Fruit fly (Drosophila melanogaster) whole organism, embryonic: ENCODE results near the gene Sec20.

Experiments used
- CG12155 ChIP-seq: fragments of 200-800 bp; sonication (Bioruptor generic); optimal IDR thresholded peaks from 3 replicates; lab custom pipeline; 2016; ENCODE audit warnings: missing biosample characterization, missing genetic modification characterization
- CG12219 ChIP-seq: fragments of 200-800 bp; sonication (Bioruptor generic); optimal IDR thresholded peaks from 3 replicates; lab custom pipeline; 2018; ENCODE audit warnings: missing biosample characterization, mild to moderate bottlenecking, missing genetic modification characterization
- CG12299 ChIP-seq: fragments of 200-800 bp; sonication (Bioruptor generic); optimal IDR thresholded peaks from 2 replicates; lab custom pipeline; 2018; ENCODE audit warnings: missing biosample characterization, mild to moderate bottlenecking, missing genetic modification characterization
- CG13296 ChIP-seq: fragments of 200-800 bp; sonication (Bioruptor generic); optimal IDR thresholded peaks from 3 replicates; lab custom pipeline; 2018; ENCODE audit warnings: missing biosample characterization, mild to moderate bottlenecking, missing genetic modification characterization
- CG15479 ChIP-seq: fragments of 200-800 bp; sonication (Bioruptor generic); optimal IDR thresholded peaks from 3 replicates; lab custom pipeline; 2019; ENCODE audit warnings: missing biosample characterization, mild to moderate bottlenecking, missing genetic modification characterization, moderate library complexity
- CG15601 ChIP-seq: fragments of 200-800 bp; sonication (Bioruptor generic); optimal IDR thresholded peaks from 3 replicates; lab custom pipeline; 2019; ENCODE audit warnings: missing biosample characterization, mild to moderate bottlenecking, missing genetic modification characterization, moderate library complexity
- CG17359 ChIP-seq: fragments of 200-800 bp; sonication (Bioruptor generic); optimal IDR thresholded peaks from 3 replicates; lab custom pipeline; 2018; ENCODE audit warnings: missing biosample characterization, mild to moderate bottlenecking, missing genetic modification characterization, moderate library complexity
- CG18262 ChIP-seq: fragments of 200-800 bp; optimal IDR thresholded peaks from 3 replicates; lab custom pipeline; 2019; ENCODE audit warnings: missing biosample characterization, mild to moderate bottlenecking, missing genetic modification characterization, moderate library complexity
- CG2202 ChIP-seq: fragments of 200-800 bp; sonication (Bioruptor generic); optimal IDR thresholded peaks from 2 replicates; lab custom pipeline; 2018; ENCODE audit warnings: missing biosample characterization, mild to moderate bottlenecking, missing genetic modification characterization
- CG31365 ChIP-seq: fragments of 200-800 bp; sonication (Bioruptor generic); optimal IDR thresholded peaks from 2 replicates; lab custom pipeline; 2018; ENCODE audit warnings: missing biosample characterization, mild to moderate bottlenecking, missing genetic modification characterization
- CG4820 ChIP-seq: fragments of 200-800 bp; sonication (Bioruptor generic); optimal IDR thresholded peaks from 3 replicates; lab custom pipeline; 2016; ENCODE audit warnings: missing biosample characterization, missing genetic modification characterization
- CG8290 ChIP-seq, 3 experiments: fragments of 200-800 bp; sonication (Bioruptor generic); optimal IDR thresholded peaks; 2 replicates each; lab custom pipeline; 2016 to 2019; ENCODE audit warnings: missing biosample characterization in 3 of 3, missing genetic modification characterization in 3 of 3, mild to moderate bottlenecking in 2 of 3, moderate library complexity in 1 of 3
- CG8924 ChIP-seq: fragments of 200-800 bp; optimal IDR thresholded peaks from 3 replicates; lab custom pipeline; 2019; ENCODE audit warnings: missing biosample characterization, mild to moderate bottlenecking, missing genetic modification characterization, moderate library complexity
- Deaf1 ChIP-seq: fragments of 200-800 bp; optimal IDR thresholded peaks from 3 replicates; lab custom pipeline; 2019; ENCODE audit warnings: missing biosample characterization, mild to moderate bottlenecking, missing genetic modification characterization, moderate library complexity
- Dp ChIP-seq: fragments of 200-800 bp; sonication (Bioruptor generic); optimal IDR thresholded peaks from 2 replicates; lab custom pipeline; 2018; ENCODE audit warnings: missing biosample characterization, mild to moderate bottlenecking, missing genetic modification characterization, moderate library complexity
- Fer2 ChIP-seq: fragments of 200-800 bp; sonication (Bioruptor generic); optimal IDR thresholded peaks from 2 replicates; lab custom pipeline; 2018; ENCODE audit warnings: missing biosample characterization, mild to moderate bottlenecking, missing genetic modification characterization, moderate library complexity
- GATAe ChIP-seq: fragments of 200-800 bp; sonication (Bioruptor generic); conservative IDR thresholded peaks from 2 replicates; pipeline ENCODE4 v1.3.6; 2022; ENCODE audit warnings: missing biosample characterization, missing genetic modification characterization
- Oli ChIP-seq: fragments of 200-800 bp; sonication (Bioruptor generic); optimal IDR thresholded peaks from 2 replicates; lab custom pipeline; 2018; ENCODE audit warnings: missing biosample characterization, mild to moderate bottlenecking, missing genetic modification characterization, moderate library complexity
- PHDP ChIP-seq: fragments of 200-800 bp; sonication (Bioruptor generic); optimal IDR thresholded peaks from 3 replicates; lab custom pipeline; 2018; ENCODE audit warnings: missing biosample characterization, mild to moderate bottlenecking, missing genetic modification characterization, moderate library complexity
- Pdp1 ChIP-seq, 2 experiments: fragments of 200-800 bp; sonication (Bioruptor generic); optimal IDR thresholded peaks; 3 replicates each; lab custom pipeline; 2016; ENCODE audit warnings: missing biosample characterization in 2 of 2, missing genetic modification characterization in 2 of 2, mild to moderate bottlenecking in 1 of 2, moderate library complexity in 1 of 2
- Ptx1 ChIP-seq: fragments of 200-800 bp; sonication (Bioruptor generic); IDR thresholded peaks from 2 replicates; pipeline ENCODE4 v1.3.6; 2022; ENCODE audit warnings: missing biosample characterization, missing genetic modification characterization
- Sox102F ChIP-seq: fragments of 200-800 bp; sonication (Bioruptor generic); optimal IDR thresholded peaks from 2 replicates; lab custom pipeline; 2018; ENCODE audit warnings: missing biosample characterization, mild to moderate bottlenecking, missing genetic modification characterization, moderate library complexity
- Sry-δ ChIP-seq: fragments of 200-800 bp; sonication (Bioruptor generic); optimal IDR thresholded peaks from 2 replicates; lab custom pipeline; 2016; ENCODE audit warnings: missing biosample characterization, missing genetic modification characterization
- TFAM ChIP-seq: fragments of 200-800 bp; sonication (Bioruptor generic); optimal IDR thresholded peaks from 2 replicates; lab custom pipeline; 2017; ENCODE audit warnings: missing biosample characterization, missing genetic modification characterization, inconsistent platforms
- aop ChIP-seq: fragments of 200-800 bp; sonication (Bioruptor generic); IDR thresholded peaks from 2 replicates; pipeline ENCODE4 v1.3.6; 2022; ENCODE audit warnings: missing biosample characterization, missing genetic modification characterization
- ase ChIP-seq: fragments of 200-800 bp; sonication (Bioruptor generic); IDR thresholded peaks from 3 replicates; pipeline ENCODE4 v1.3.6; 2022; ENCODE audit warnings: missing biosample characterization, missing genetic modification characterization
- bab2 ChIP-seq: fragments of 200-800 bp; sonication (Bioruptor generic); optimal IDR thresholded peaks from 2 replicates; lab custom pipeline; 2016; ENCODE audit warnings: missing biosample characterization, missing genetic modification characterization
- chinmo ChIP-seq: fragments of 200-800 bp; sonication (Bioruptor generic); IDR thresholded peaks from 4 replicates; pipeline ENCODE4 v1.3.6; 2022; ENCODE audit warnings: missing biosample characterization, missing genetic modification characterization; ENCODE audit not compliant: partially characterized antibody
- corto ChIP-seq: fragments of 200-800 bp; sonication (Bioruptor generic); optimal IDR thresholded peaks from 2 replicates; lab custom pipeline; 2016; ENCODE audit warnings: missing biosample characterization, mild to moderate bottlenecking, missing genetic modification characterization, moderate library complexity
- emc ChIP-seq: fragments of 200-800 bp; sonication (Bioruptor generic); optimal IDR thresholded peaks from 2 replicates; lab custom pipeline; 2016; ENCODE audit warnings: missing biosample characterization, missing genetic modification characterization
- fru ChIP-seq: fragments of >200 bp; optimal IDR thresholded peaks from 2 replicates; lab custom pipeline; 2017
- gsb ChIP-seq: fragments of 200-800 bp; sonication (Bioruptor generic); IDR thresholded peaks from 2 replicates; pipeline ENCODE4 v1.3.6; 2022; ENCODE audit warnings: missing biosample characterization, missing genetic modification characterization
- her ChIP-seq: fragments of 200-800 bp; sonication (Bioruptor generic); optimal IDR thresholded peaks from 2 replicates; lab custom pipeline; 2016; ENCODE audit warnings: missing biosample characterization, missing genetic modification characterization
- kay ChIP-seq: fragments of 200-800 bp; sonication (Bioruptor generic); optimal IDR thresholded peaks from 2 replicates; lab custom pipeline; 2016; ENCODE audit warnings: missing biosample characterization, missing genetic modification characterization
- lab ChIP-seq: fragments of 200-800 bp; sonication (Bioruptor generic); optimal IDR thresholded peaks from 3 replicates; lab custom pipeline; 2017; ENCODE audit warnings: missing biosample characterization, missing genetic modification characterization, mild to moderate bottlenecking, moderate library complexity, missing genetic modification reagents
- mld ChIP-seq: fragments of 200-800 bp; sonication (Bioruptor generic); IDR thresholded peaks from 3 replicates; pipeline ENCODE4 v1.3.6; 2022; ENCODE audit warnings: missing biosample characterization, missing genetic modification characterization; ENCODE audit not compliant: partially characterized antibody
- pros ChIP-seq: fragments of 200-800 bp; sonication (Bioruptor generic); optimal IDR thresholded peaks from 3 replicates; lab custom pipeline; 2019; ENCODE audit warnings: missing biosample characterization, mild to moderate bottlenecking, missing genetic modification characterization, moderate library complexity
- shn ChIP-seq: fragments of 200-800 bp; sonication (Bioruptor generic); optimal IDR thresholded peaks from 3 replicates; lab custom pipeline; 2016; ENCODE audit warnings: missing biosample characterization, missing genetic modification characterization
- sim ChIP-seq: fragments of 200-800 bp; sonication (Bioruptor generic); IDR thresholded peaks from 2 replicates; pipeline ENCODE4 v1.3.6; 2022; ENCODE audit warnings: missing biosample characterization, missing genetic modification characterization
- sima ChIP-seq: fragments of 200-800 bp; sonication (Bioruptor generic); optimal IDR thresholded peaks from 2 replicates; lab custom pipeline; 2016; ENCODE audit warnings: missing biosample characterization, missing genetic modification characterization
- sisA ChIP-seq: fragments of 200-800 bp; sonication (Bioruptor generic); IDR thresholded peaks from 2 replicates; pipeline ENCODE4 v1.3.6; 2022; ENCODE audit warnings: missing biosample characterization, missing genetic modification characterization
- sob ChIP-seq: fragments of 200-800 bp; sonication (Bioruptor generic); IDR thresholded peaks from 2 replicates; pipeline ENCODE4 v1.3.6; 2022; ENCODE audit warnings: missing biosample characterization, missing genetic modification characterization
- sqz ChIP-seq: fragments of 200-800 bp; sonication (Bioruptor generic); optimal IDR thresholded peaks from 3 replicates; lab custom pipeline; 2018; ENCODE audit warnings: missing biosample characterization, mild to moderate bottlenecking, missing genetic modification characterization
- ssp ChIP-seq: fragments of 200-800 bp; sonication (Bioruptor generic); IDR thresholded peaks from 2 replicates; pipeline ENCODE4 v1.3.6; 2022; ENCODE audit warnings: missing biosample characterization, missing genetic modification characterization
- twi ChIP-seq: fragments of 200-800 bp; optimal IDR thresholded peaks from 2 replicates; lab custom pipeline; 2019; ENCODE audit warnings: missing biosample characterization, mild to moderate bottlenecking, missing genetic modification characterization, moderate library complexity
- unpg ChIP-seq: fragments of 200-800 bp; sonication (Bioruptor generic); optimal IDR thresholded peaks from 3 replicates; lab custom pipeline; 2018; ENCODE audit warnings: missing biosample characterization, mild to moderate bottlenecking, missing genetic modification characterization, moderate library complexity
- wek ChIP-seq: fragments of 200-800 bp; sonication (Bioruptor generic); optimal IDR thresholded peaks from 3 replicates; lab custom pipeline; 2018; ENCODE audit warnings: missing biosample characterization, mild to moderate bottlenecking, missing genetic modification characterization, moderate library complexity

Sec20 gene

DNA sequence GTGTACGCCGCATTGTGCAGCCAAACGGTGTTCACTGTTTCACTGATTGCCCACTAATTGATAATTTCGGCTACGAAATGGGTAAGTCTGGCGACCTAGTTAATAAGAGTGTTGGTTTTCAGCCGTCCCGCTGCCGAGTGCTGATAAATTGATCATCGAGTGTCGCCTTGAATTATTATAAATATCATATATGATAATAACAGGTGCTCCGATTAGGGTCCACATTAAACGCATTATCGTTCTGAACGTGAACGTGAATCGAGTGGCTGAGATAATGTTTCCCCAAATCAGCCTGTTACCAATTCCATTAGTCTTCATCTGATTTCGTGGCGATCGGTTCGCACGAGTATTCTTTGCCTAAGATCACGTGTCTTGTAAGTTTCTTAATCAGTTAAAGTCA, 17.0 kb upstream of the Sec20 start (continued):
- TF ChIP-seq CG15479 (GFP tag; lab: Kevin White, UChicago) (no peak), shn (no peak), chinmo (GFP tag; lab: Robert Waterston, UW) (0 out of 4 replicates have a peak, but pooled peaks have one; percentile 17), CG12299 (tag; lab: Kevin White, UChicago) (no peak), her (no peak), Oli (tag; lab: Kevin White, UChicago) (no peak), Sox102F (GFP tag; lab: Kevin White, UChicago) (no peak), CG8924 (tag; lab: Kevin White, UChicago) (no peak), sima (no peak), Pdp1 (GFP tag; optimal IDR thresholded peaks at IDR 0.05; lab: Kevin White, UChicago) (peak in 1 of 2 experiments; percentile 22), CG13296 (GFP tag; lab: Kevin White, UChicago) (no peak), unpg (GFP tag; lab: Kevin White, UChicago) (no peak), mld (no peak), Deaf1 (no peak)

DNA sequence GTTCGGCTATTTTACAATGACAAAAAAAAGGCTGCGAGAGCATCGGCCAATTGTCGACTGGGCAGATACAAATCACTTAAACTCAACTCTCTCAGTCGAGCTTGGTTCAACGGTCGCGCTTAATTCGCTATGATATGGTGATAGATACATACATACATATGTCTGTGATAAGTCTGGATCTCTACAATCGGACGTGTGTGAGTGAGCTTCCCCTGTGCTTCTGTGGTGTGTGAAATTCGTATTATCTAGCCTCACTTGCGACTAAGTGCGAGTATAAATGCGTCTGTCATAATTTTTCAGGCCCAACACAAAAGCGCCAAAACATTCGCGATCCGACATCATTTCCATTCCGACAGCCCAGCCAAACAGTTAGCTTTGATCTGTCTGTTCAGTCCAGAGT, 16.5 kb upstream of the Sec20 start, which contains the start of gene CG1213:
Gene CG1213 (plus strand): TSS at position 301 of the 400 bp plus-strand sequence.
- no peak for TF ChIP-seq ssp (GFP tag; lab: Robert Waterston, UW)
- no peak for TF ChIP-seq TFAM (GFP tag; lab: Kevin White, UChicago)
- no peak for TF ChIP-seq ase (GFP tag; lab: Robert Waterston, UW)
- TF ChIP-seq CG18262 (tag; lab: Kevin White, UChicago): no peak
- TF ChIP-seq Ptx1 (GFP tag; lab: Robert Waterston, UW): no peak
- TF ChIP-seq emc (GFP tag; lab: Kevin White, UChicago): no peak
- TF ChIP-seq PHDP (tag; lab: Kevin White, UChicago): no peak
- no peak for TF ChIP-seq gsb (GFP tag; lab: Robert Waterston, UW)
- TF ChIP-seq pros (GFP tag; lab: Kevin White, UChicago): no peak
- no peak for TF ChIP-seq CG31365 (tag; lab: Kevin White, UChicago)
- TF ChIP-seq CG15601 (tag; lab: Kevin White, UChicago): no peak
- no peak for TF ChIP-seq Fer2 (tag; lab: Kevin White, UChicago)
- TF ChIP-seq, all 482 proteins: peak for 0

DNA sequence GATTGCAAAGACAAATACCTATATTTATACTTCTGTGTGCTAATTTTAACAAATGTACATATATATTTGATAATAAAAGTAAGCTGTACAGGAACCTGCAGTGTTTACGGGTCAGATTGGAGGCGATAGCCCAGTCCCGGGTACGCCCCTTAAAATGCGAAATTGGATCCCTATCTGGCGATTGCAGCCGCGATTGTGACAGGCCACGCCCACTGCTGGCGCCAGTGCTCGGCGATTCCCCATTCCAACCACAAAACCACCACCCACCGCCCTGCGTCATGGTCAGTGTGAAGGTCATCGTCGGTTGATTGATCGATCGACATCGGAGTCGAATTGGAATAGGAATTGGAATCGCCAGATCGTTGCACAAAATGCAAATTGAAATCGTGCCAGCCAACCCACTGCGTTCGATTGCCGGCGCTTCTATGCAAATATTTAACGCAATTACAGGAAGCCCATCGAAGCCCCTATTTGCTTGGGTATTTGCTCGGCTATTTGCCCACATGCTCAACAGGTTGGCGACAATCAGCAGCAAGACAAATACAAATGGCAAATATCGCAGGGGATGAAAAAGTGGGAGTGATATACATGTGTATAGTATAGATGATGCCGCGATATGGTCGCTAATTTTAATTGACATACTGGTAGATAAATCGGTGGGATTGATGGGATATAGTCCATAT, 14.5 kb upstream of the Sec20 start:
- TF ChIP-seq wek (no peak), corto (GFP tag; lab: Kevin White, UChicago) (no peak), aop (no peak), twi (tag; lab: Kevin White, UChicago) (no peak), CG17359 (tag; lab: Kevin White, UChicago) (no peak), CG2202 (tag; lab: Kevin White, UChicago) (no peak), sisA (GFP tag; lab: Robert Waterston, UW) (no peak), Sry-δ (no peak), GATAe (GFP tag; lab: Robert Waterston, UW) (no peak), sim (GFP tag; lab: Robert Waterston, UW) (no peak), fru (lab: Kevin White, UChicago) (no peak), CG12155 (GFP tag; lab: Kevin White, UChicago) (no peak), lab (GFP tag; lab: Kevin White, UChicago) (peak; percentile 22), sqz (GFP tag; lab: Kevin White, UChicago) (no peak), sob (0 out of 2 replicates have a peak, but pooled peaks have one; percentile 30), CG12219 (GFP tag; lab: Kevin White, UChicago) (no peak), bab2 (peak; percentile 20), Dp (no peak), CG4820 (GFP tag; lab: Kevin White, UChicago) (no peak), her (no peak), CG8290 (GFP tag; optimal IDR thresholded peaks at IDR 0.05; lab: Kevin White, UChicago) (no peak), CG8290 (tag; optimal IDR thresholded peaks at IDR 0.05; lab: Kevin White, UChicago) (peak in 1 of 2 experiments; percentile 16), kay (GFP tag; lab: Kevin White, UChicago) (no peak)
